Fruit fly (Drosophila melanogaster) whole organism: ENCODE measurements around the gene CG11030.

Experiments
- CG8478 ChIP-seq: fragments of >200 bp; optimal IDR thresholded peaks from 2 replicates; lab custom pipeline; 2018; ENCODE audit warnings: inconsistent platforms
- EcR ChIP-seq, 2 experiments: fragments of >200 bp; optimal IDR thresholded peaks; 2 replicates each; lab custom pipeline; 2017; ENCODE audit warnings: missing biosample characterization in 2 of 2, missing genetic modification characterization in 2 of 2, missing genetic modification reagents in 2 of 2
- pan ChIP-seq: fragments of >200 bp; optimal IDR thresholded peaks from 2 replicates; lab custom pipeline; 2017
- usp ChIP-seq: fragments of >200 bp; optimal IDR thresholded peaks from 2 replicates; lab custom pipeline; 2017; ENCODE audit warnings: missing biosample characterization, missing genetic modification characterization, mixed read lengths

DNA sequence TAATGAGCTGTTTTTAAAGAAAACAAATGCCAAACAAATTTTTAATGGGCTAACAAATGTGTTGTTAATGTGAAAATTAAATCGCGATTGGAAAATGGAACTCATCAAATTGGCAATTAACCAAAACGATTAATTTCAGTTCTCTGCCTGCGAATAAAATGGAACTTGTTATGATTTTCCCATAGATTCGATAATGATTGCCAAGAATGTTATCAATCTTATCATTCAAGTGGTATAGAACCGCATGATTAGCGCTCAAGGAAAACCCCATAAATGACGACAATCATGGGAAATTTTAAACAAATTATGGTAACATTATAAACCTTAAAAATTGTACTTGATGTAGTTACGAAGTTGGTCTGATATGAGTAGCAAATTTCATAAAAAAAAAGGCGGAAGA lies 74.2 kb downstream of the CG11030 start:
- TF ChIP-seq EcR (GFP tag; optimal IDR thresholded peaks at IDR 0.05; lab: Kevin White, UChicago) = no peak
- TF ChIP-seq pan (lab: Kevin White, UChicago) = no peak
- TF ChIP-seq usp (GFP tag; lab: Kevin White, UChicago) = no peak
- TF ChIP-seq CG8478 (lab: Kevin White, UChicago) = no peak
